Worm (Caenorhabditis elegans) whole organism, mixed stage, embryonic: ENCODE data around the gene exc-13.

Experiments
- M03D4.4 ChIP-seq: sonication (generic microtip); optimal IDR thresholded peaks from 2 replicates; lab custom pipeline; 2017; ENCODE audit warnings: mild to moderate bottlenecking, missing genetic modification characterization, missing compliant biosample characterization
- drap-1 ChIP-seq: fragments of 200-800 bp; sonication (Bioruptor generic); optimal IDR thresholded peaks from 3 replicates; lab custom pipeline; 2018; ENCODE audit warnings: mild to moderate bottlenecking, missing genetic modification characterization, missing compliant biosample characterization
- elt-3 ChIP-seq: fragments of 150-350 bp; optimal IDR thresholded peaks from 2 replicates; lab custom pipeline; 2014; ENCODE audit warnings: missing biosample characterization, missing genetic modification characterization
- lin-13 ChIP-seq: fragments of 150-350 bp; optimal IDR thresholded peaks from 2 replicates; lab custom pipeline; 2014; ENCODE audit warnings: missing biosample characterization, missing genetic modification characterization
- lsy-2 ChIP-seq: fragments of 150-350 bp; optimal IDR thresholded peaks from 2 replicates; lab custom pipeline; 2014; ENCODE audit warnings: missing biosample characterization, missing genetic modification characterization
- mep-1 ChIP-seq: fragments of 150-350 bp; optimal IDR thresholded peaks from 2 replicates; lab custom pipeline; 2017; ENCODE audit warnings: missing biosample characterization, missing genetic modification reagents, missing genetic modification characterization, inconsistent platforms
- mls-2 ChIP-seq: sonication (generic microtip); optimal IDR thresholded peaks from 2 replicates; lab custom pipeline; 2016; ENCODE audit warnings: mild to moderate bottlenecking, missing genetic modification characterization, moderate library complexity, missing compliant biosample characterization
- nhr-28 ChIP-seq: fragments of 150-350 bp; optimal IDR thresholded peaks from 2 replicates; lab custom pipeline; 2014; ENCODE audit warnings: missing biosample characterization, missing genetic modification characterization
- pha-4 ChIP-seq: fragments of 150-350 bp; optimal IDR thresholded peaks from 2 replicates; lab custom pipeline; 2018; ENCODE audit warnings: missing biosample characterization, missing genetic modification reagents, missing genetic modification characterization
- unc-39 ChIP-seq: fragments of 150-350 bp; optimal IDR thresholded peaks from 2 replicates; lab custom pipeline; 2014; ENCODE audit warnings: missing biosample characterization, missing genetic modification characterization
- ztf-11 ChIP-seq: fragments of 150-350 bp; optimal IDR thresholded peaks from 2 replicates; lab custom pipeline; 2014; ENCODE audit warnings: missing biosample characterization, missing genetic modification characterization

- TF ChIP-seq mep-1 (tag; lab: Kevin White, UChicago) = no peak
- no peak for TF ChIP-seq M03D4.4 (tag; lab: Kevin White, UChicago)
- no peak for TF ChIP-seq unc-39 (tag; lab: Kevin White, UChicago)
- TF ChIP-seq lsy-2 (tag; lab: Kevin White, UChicago) = no peak
- no peak for TF ChIP-seq lin-13
- no peak for TF ChIP-seq nhr-28 (tag; lab: Kevin White, UChicago)
- no peak for TF ChIP-seq elt-3
- TF ChIP-seq ztf-11 (tag; lab: Kevin White, UChicago) = no peak
- no peak for TF ChIP-seq pha-4 (tag; lab: Kevin White, UChicago)
- no peak for TF ChIP-seq mls-2 (tag; lab: Kevin White, UChicago)
- no peak for TF ChIP-seq drap-1 (GFP tag; lab: Kevin White, UChicago)
Observed at ce11 chrV:7325285-7325684, 39.8 kb upstream of the exc-13 start, which contains the start of gene srx-92.
